Fruit fly (Drosophila melanogaster) whole organism, embryonic: ENCODE measurements around the gene CG16758.

ENCODE experiments used
- Antp ChIP-seq: fragments of 200-800 bp; sonication (Bioruptor generic); optimal IDR thresholded peaks from 3 replicates; lab custom pipeline; 2016; ENCODE audit warnings: missing biosample characterization, missing genetic modification characterization
- Blimp-1 ChIP-seq: fragments of 200-800 bp; sonication (Bioruptor generic); optimal IDR thresholded peaks from 3 replicates; lab custom pipeline; 2018; ENCODE audit warnings: missing biosample characterization, missing genetic modification characterization, mild to moderate bottlenecking, moderate library complexity, missing genetic modification reagents
- CG10147 ChIP-seq: fragments of 200-800 bp; sonication (Bioruptor generic); optimal IDR thresholded peaks from 2 replicates; lab custom pipeline; 2019; ENCODE audit warnings: missing biosample characterization, mild to moderate bottlenecking, missing genetic modification characterization, moderate library complexity
- CG10431 ChIP-seq: fragments of 200-800 bp; sonication (Bioruptor generic); optimal IDR thresholded peaks from 3 replicates; lab custom pipeline; 2018; ENCODE audit warnings: missing biosample characterization, mild to moderate bottlenecking, missing genetic modification characterization
- CG11696 ChIP-seq: fragments of 200-800 bp; sonication (Bioruptor generic); IDR thresholded peaks from 2 replicates; pipeline ENCODE4 v1.3.6; 2022; ENCODE audit warnings: missing biosample characterization, missing genetic modification characterization
- CG11723 ChIP-seq: fragments of 200-800 bp; sonication (Bioruptor generic); optimal IDR thresholded peaks from 2 replicates; lab custom pipeline; 2017; ENCODE audit warnings: missing biosample characterization, mild to moderate bottlenecking, missing genetic modification characterization
- CG12155 ChIP-seq: fragments of 200-800 bp; sonication (Bioruptor generic); optimal IDR thresholded peaks from 3 replicates; lab custom pipeline; 2016; ENCODE audit warnings: missing biosample characterization, missing genetic modification characterization
- CG14860 ChIP-seq: fragments of 200-800 bp; sonication (Bioruptor generic); IDR thresholded peaks from 3 replicates; pipeline ENCODE4 v1.3.6; 2022; ENCODE audit warnings: missing biosample characterization, missing genetic modification characterization; ENCODE audit not compliant: partially characterized antibody
- CG15479 ChIP-seq: fragments of 200-800 bp; sonication (Bioruptor generic); optimal IDR thresholded peaks from 3 replicates; lab custom pipeline; 2019; ENCODE audit warnings: missing biosample characterization, mild to moderate bottlenecking, missing genetic modification characterization, moderate library complexity
- CG17361 ChIP-seq: fragments of 200-800 bp; sonication (Bioruptor generic); IDR thresholded peaks from 3 replicates; pipeline ENCODE4 v1.3.6; 2022; ENCODE audit warnings: missing biosample characterization, missing genetic modification characterization
- CG17612 ChIP-seq: fragments of 200-800 bp; sonication (Bioruptor generic); IDR thresholded peaks from 2 replicates; pipeline ENCODE4 v1.3.6; 2022; ENCODE audit warnings: missing biosample characterization, missing genetic modification characterization
- CG17802 ChIP-seq: fragments of 200-800 bp; sonication (Bioruptor generic); optimal IDR thresholded peaks from 2 replicates; lab custom pipeline; 2018; ENCODE audit warnings: missing biosample characterization, mild to moderate bottlenecking, missing genetic modification characterization, moderate library complexity
- CG17829 ChIP-seq: fragments of 200-800 bp; optimal IDR thresholded peaks from 2 replicates; lab custom pipeline; 2019; ENCODE audit warnings: missing biosample characterization, mild to moderate bottlenecking, missing genetic modification characterization, moderate library complexity
- CG18476 ChIP-seq: fragments of 200-800 bp; sonication (Bioruptor generic); optimal IDR thresholded peaks from 2 replicates; lab custom pipeline; 2016; ENCODE audit warnings: missing biosample characterization, mild to moderate bottlenecking, missing genetic modification characterization
- CG2199 ChIP-seq: fragments of 200-800 bp; sonication (Bioruptor generic); IDR thresholded peaks from 3 replicates; pipeline ENCODE4 v1.3.6; 2022; ENCODE audit warnings: missing biosample characterization, missing genetic modification characterization
- CG42726 ChIP-seq: fragments of 200-800 bp; sonication (Bioruptor generic); IDR thresholded peaks from 2 replicates; pipeline ENCODE4 v1.3.6; 2022; ENCODE audit warnings: missing biosample characterization, missing genetic modification characterization; ENCODE audit not compliant: partially characterized antibody
- CG4707 ChIP-seq: fragments of 200-800 bp; sonication (Bioruptor generic); optimal IDR thresholded peaks from 2 replicates; lab custom pipeline; 2018; ENCODE audit warnings: missing biosample characterization, mild to moderate bottlenecking, missing genetic modification characterization, moderate library complexity
- CG5180 ChIP-seq: fragments of 200-800 bp; sonication (Bioruptor generic); optimal IDR thresholded peaks from 3 replicates; lab custom pipeline; 2017; ENCODE audit warnings: missing biosample characterization, missing genetic modification characterization, mild to moderate bottlenecking, moderate library complexity, missing genetic modification reagents
- CG5245 ChIP-seq: fragments of 200-800 bp; sonication (Bioruptor generic); optimal IDR thresholded peaks from 3 replicates; lab custom pipeline; 2016; ENCODE audit warnings: missing biosample characterization, missing genetic modification characterization
- CG7928 ChIP-seq: fragments of 200-800 bp; sonication (Bioruptor generic); optimal IDR thresholded peaks from 2 replicates; lab custom pipeline; 2017; ENCODE audit warnings: missing biosample characterization, mild to moderate bottlenecking, missing genetic modification characterization
- CG7987 ChIP-seq: fragments of 200-800 bp; sonication (Bioruptor generic); optimal IDR thresholded peaks from 2 replicates; lab custom pipeline; 2018; ENCODE audit warnings: missing biosample characterization, mild to moderate bottlenecking, missing genetic modification characterization, moderate library complexity
- CG8359 ChIP-seq: fragments of 200-800 bp; sonication (Bioruptor generic); optimal IDR thresholded peaks from 2 replicates; lab custom pipeline; 2017; ENCODE audit warnings: missing biosample characterization, mild to moderate bottlenecking, missing genetic modification characterization, borderline replicate concordance
- CG9215 ChIP-seq: fragments of 200-800 bp; sonication (Bioruptor generic); IDR thresholded peaks from 2 replicates; pipeline ENCODE4 v1.3.6; 2022; ENCODE audit warnings: missing biosample characterization, missing genetic modification characterization
- Dad ChIP-seq: fragments of 200-800 bp; sonication (Bioruptor generic); optimal IDR thresholded peaks from 3 replicates; lab custom pipeline; 2016; ENCODE audit warnings: missing biosample characterization, missing genetic modification characterization
- Dip3 ChIP-seq: fragments of 200-800 bp; sonication (Bioruptor generic); optimal IDR thresholded peaks from 3 replicates; lab custom pipeline; 2016; ENCODE audit warnings: missing biosample characterization, missing genetic modification characterization
- Dll ChIP-seq: fragments of 200-800 bp; sonication (Bioruptor generic); IDR thresholded peaks from 4 replicates; pipeline ENCODE4 v1.3.6; 2022; ENCODE audit warnings: missing biosample characterization, missing genetic modification characterization; ENCODE audit not compliant: partially characterized antibody
- Gug ChIP-seq: fragments of 200-800 bp; sonication (Bioruptor generic); IDR thresholded peaks from 4 replicates; pipeline ENCODE4 v1.3.6; 2022; ENCODE audit warnings: missing biosample characterization, missing genetic modification characterization
- Hsf ChIP-seq: fragments of 200-800 bp; sonication (Bioruptor generic); optimal IDR thresholded peaks from 3 replicates; lab custom pipeline; 2016; ENCODE audit warnings: missing biosample characterization, missing genetic modification characterization
- Max ChIP-seq: fragments of 200-800 bp; sonication (Bioruptor generic); optimal IDR thresholded peaks from 2 replicates; lab custom pipeline; 2016; ENCODE audit warnings: missing biosample characterization, mild to moderate bottlenecking, missing genetic modification characterization
- Neu2 ChIP-seq: fragments of 200-800 bp; sonication (Bioruptor generic); optimal IDR thresholded peaks from 3 replicates; lab custom pipeline; 2016; ENCODE audit warnings: missing biosample characterization, missing genetic modification characterization, borderline replicate concordance
- Oli ChIP-seq: fragments of 200-800 bp; sonication (Bioruptor generic); optimal IDR thresholded peaks from 2 replicates; lab custom pipeline; 2018; ENCODE audit warnings: missing biosample characterization, mild to moderate bottlenecking, missing genetic modification characterization, moderate library complexity
- Tbp ChIP-seq: fragments of >200 bp; optimal IDR thresholded peaks from 2 replicates; lab custom pipeline; 2018; ENCODE audit warnings: missing biosample characterization, missing genetic modification characterization
- bigmax ChIP-seq: fragments of 200-800 bp; sonication (Bioruptor generic); optimal IDR thresholded peaks from 2 replicates; lab custom pipeline; 2018; ENCODE audit warnings: missing biosample characterization, mild to moderate bottlenecking, missing genetic modification characterization
- crc ChIP-seq: fragments of 200-800 bp; sonication (Bioruptor generic); optimal IDR thresholded peaks from 2 replicates; lab custom pipeline; 2016; ENCODE audit warnings: missing biosample characterization, missing genetic modification characterization
- disco-r ChIP-seq: fragments of 200-800 bp; sonication (Bioruptor generic); optimal IDR thresholded peaks from 2 replicates; lab custom pipeline; 2016; ENCODE audit warnings: missing biosample characterization, missing genetic modification characterization
- eve ChIP-seq, 2 experiments: fragments of >200 bp; optimal IDR thresholded peaks; 2 replicates each; lab custom pipeline; 2017; ENCODE audit warnings: missing biosample characterization in 2 of 2, missing genetic modification characterization in 2 of 2
- fd3F ChIP-seq: fragments of 200-800 bp; sonication (Bioruptor generic); optimal IDR thresholded peaks from 2 replicates; lab custom pipeline; 2018; ENCODE audit warnings: missing biosample characterization, mild to moderate bottlenecking, missing genetic modification characterization, moderate library complexity
- fru ChIP-seq: fragments of >200 bp; optimal IDR thresholded peaks from 2 replicates; lab custom pipeline; 2017
- ham ChIP-seq: fragments of 200-800 bp; sonication (Bioruptor generic); IDR thresholded peaks from 2 replicates; pipeline ENCODE4 v1.3.6; 2022; ENCODE audit warnings: missing biosample characterization, missing genetic modification characterization
- klu ChIP-seq: fragments of 200-800 bp; sonication (Bioruptor generic); IDR thresholded peaks from 2 replicates; pipeline ENCODE4 v1.3.6; 2022; ENCODE audit warnings: missing biosample characterization, missing genetic modification characterization
- knrl ChIP-seq: fragments of 200-800 bp; sonication (Bioruptor generic); IDR thresholded peaks from 3 replicates; pipeline ENCODE4 v1.3.6; 2022; ENCODE audit warnings: missing biosample characterization, missing genetic modification characterization; ENCODE audit not compliant: partially characterized antibody
- nau ChIP-seq: fragments of 200-800 bp; sonication (Bioruptor generic); optimal IDR thresholded peaks from 3 replicates; lab custom pipeline; 2017; ENCODE audit warnings: missing biosample characterization, mild to moderate bottlenecking, missing genetic modification characterization, missing genetic modification reagents
- odd ChIP-seq: fragments of 200-800 bp; sonication (Bioruptor generic); optimal IDR thresholded peaks from 2 replicates; lab custom pipeline; 2017; ENCODE audit warnings: missing biosample characterization, mild to moderate bottlenecking, missing genetic modification characterization
- onecut ChIP-seq: fragments of 200-800 bp; sonication (Bioruptor generic); IDR thresholded peaks from 2 replicates; pipeline ENCODE4 v1.3.6; 2022; ENCODE audit warnings: missing biosample characterization, missing genetic modification characterization
- pfk ChIP-seq: fragments of 200-800 bp; sonication (Bioruptor generic); optimal IDR thresholded peaks from 2 replicates; lab custom pipeline; 2018; ENCODE audit warnings: missing biosample characterization, mild to moderate bottlenecking, missing genetic modification characterization, moderate library complexity
- pros ChIP-seq: fragments of 200-800 bp; sonication (Bioruptor generic); optimal IDR thresholded peaks from 3 replicates; lab custom pipeline; 2019; ENCODE audit warnings: missing biosample characterization, mild to moderate bottlenecking, missing genetic modification characterization, moderate library complexity
- ssp ChIP-seq: fragments of 200-800 bp; sonication (Bioruptor generic); IDR thresholded peaks from 2 replicates; pipeline ENCODE4 v1.3.6; 2022; ENCODE audit warnings: missing biosample characterization, missing genetic modification characterization
- tgo ChIP-seq: fragments of 200-800 bp; sonication (Bioruptor generic); IDR thresholded peaks from 3 replicates; pipeline ENCODE4 v1.3.6; 2022; ENCODE audit warnings: missing biosample characterization, missing genetic modification characterization
- trem ChIP-seq: fragments of 200-800 bp; optimal IDR thresholded peaks from 3 replicates; lab custom pipeline; 2019; ENCODE audit warnings: missing biosample characterization, mild to moderate bottlenecking, missing genetic modification characterization, moderate library complexity
- trh ChIP-seq: fragments of 200-800 bp; sonication (Bioruptor generic); optimal IDR thresholded peaks from 2 replicates; lab custom pipeline; 2016; ENCODE audit warnings: missing biosample characterization, missing genetic modification characterization
- vfl ChIP-seq: fragments of 200-800 bp; sonication (Bioruptor generic); optimal IDR thresholded peaks from 2 replicates; lab custom pipeline; 2016; ENCODE audit warnings: missing biosample characterization, missing genetic modification characterization

Gene CG16758

DNA sequence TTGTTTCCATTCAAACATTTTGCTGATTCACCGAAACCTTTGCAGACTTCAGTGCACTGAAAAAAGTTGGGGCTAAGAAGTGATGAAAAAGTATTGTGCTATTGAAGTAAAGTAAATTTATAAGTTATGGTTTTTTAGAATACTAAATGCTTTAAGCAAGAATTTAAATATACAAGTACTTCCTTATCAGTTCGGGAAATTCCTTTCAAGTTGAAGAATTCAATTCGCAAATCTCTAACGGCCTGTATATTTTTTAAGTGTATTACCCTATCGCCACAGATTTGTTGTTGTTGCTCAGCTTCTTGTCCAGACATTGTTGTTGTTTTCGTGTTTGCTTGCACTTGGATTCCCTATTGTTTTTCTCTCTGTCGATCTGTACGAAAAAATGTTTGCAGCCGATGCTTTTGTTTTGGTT lies 36.0 kb downstream of the CG16758 start (continued):
- peak; percentile 30 for TF ChIP-seq pros
- TF ChIP-seq CG14860 (GFP tag; lab: Robert Waterston, UW) = no peak
- TF ChIP-seq CG10147 = peak; percentile 53
- TF ChIP-seq crc = peak; percentile 17
- TF ChIP-seq tgo (GFP tag; lab: Robert Waterston, UW) = peak; percentile 72
- no peak for TF ChIP-seq CG8359
- TF ChIP-seq CG12155 (GFP tag; lab: Kevin White, UChicago) = peak; percentile 53
- TF ChIP-seq bigmax (GFP tag; lab: Kevin White, UChicago) = no peak
- TF ChIP-seq onecut (GFP tag; lab: Robert Waterston, UW) = peak; percentile 64
- peak; percentile 65 to 90 for TF ChIP-seq eve (GFP tag; optimal IDR thresholded peaks at IDR 0.05; lab: Kevin White, UChicago)
- peak; percentile 4 for TF ChIP-seq Dip3
- no peak for TF ChIP-seq disco-r (GFP tag; lab: Kevin White, UChicago)
- no peak for TF ChIP-seq CG4707 (GFP tag; lab: Kevin White, UChicago)
- TF ChIP-seq vfl (GFP tag; lab: Kevin White, UChicago) = peak; percentile 10
- TF ChIP-seq Neu2 = no peak
- no peak for TF ChIP-seq Antp (GFP tag; lab: Kevin White, UChicago)
- TF ChIP-seq CG10431 (GFP tag; lab: Kevin White, UChicago) = no peak
- TF ChIP-seq ham (GFP tag; lab: Robert Waterston, UW) = no peak
- TF ChIP-seq Dll = no peak
- no peak for TF ChIP-seq CG7987 (GFP tag; lab: Kevin White, UChicago)
- TF ChIP-seq pfk = no peak
- TF ChIP-seq CG5245 (GFP tag; lab: Kevin White, UChicago) = peak; percentile 63
- TF ChIP-seq Tbp (GFP tag; lab: Kevin White, UChicago) = no peak
- TF ChIP-seq CG17612 (GFP tag; lab: Robert Waterston, UW) = peak; percentile 56
- peak; percentile 89 for TF ChIP-seq CG17829 (tag; lab: Kevin White, UChicago)
- TF ChIP-seq odd (GFP tag; lab: Kevin White, UChicago) = peak; percentile 40
- peak; percentile 54 for TF ChIP-seq CG5180 (GFP tag; lab: Kevin White, UChicago)
- peak; percentile 35; the same call in 3 of the 4 replicates for TF ChIP-seq Gug
- peak; percentile 36 for TF ChIP-seq CG15479 (GFP tag; lab: Kevin White, UChicago)
- 0 out of 3 replicates have a peak, but pooled peaks have one; percentile 19 for TF ChIP-seq CG2199 (GFP tag; lab: Robert Waterston, UW)
- no peak for TF ChIP-seq trh (GFP tag; lab: Kevin White, UChicago)
- TF ChIP-seq fru = no peak
- TF ChIP-seq CG7928 (GFP tag; lab: Kevin White, UChicago) = no peak
- 0 out of 2 replicates have a peak, but pooled peaks have one; percentile 21 for TF ChIP-seq klu
- TF ChIP-seq Max (GFP tag; lab: Kevin White, UChicago) = peak; percentile 64
- peak; percentile 63 for TF ChIP-seq Blimp-1 (GFP tag; lab: Kevin White, UChicago)
- peak; percentile 66 for TF ChIP-seq Hsf (GFP tag; lab: Kevin White, UChicago)
- TF ChIP-seq knrl (GFP tag; lab: Robert Waterston, UW) = no peak
- peak; percentile 51 for TF ChIP-seq nau
- TF ChIP-seq CG17802 (tag; lab: Kevin White, UChicago) = peak; percentile 34
- peak; percentile 80 for TF ChIP-seq trem (tag; lab: Kevin White, UChicago)
- TF ChIP-seq Oli = peak; percentile 74
- peak; percentile 63 for TF ChIP-seq CG18476
- TF ChIP-seq Dad = peak; percentile 35
- TF ChIP-seq ssp (GFP tag; lab: Robert Waterston, UW) = peak; percentile 65
- no peak for TF ChIP-seq fd3F
- peak; percentile 89 for TF ChIP-seq CG17361 (GFP tag; lab: Robert Waterston, UW)
- peak; percentile 41 for TF ChIP-seq CG11723 (GFP tag; lab: Kevin White, UChicago)
- no peak for TF ChIP-seq CG11696
- TF ChIP-seq CG9215 = peak; percentile 35; the same call in 1 of the 2 replicates
- no peak for TF ChIP-seq CG42726
